Fruit fly (Drosophila melanogaster): Measurements from ENCODE around the gene fbl.

DNA sequence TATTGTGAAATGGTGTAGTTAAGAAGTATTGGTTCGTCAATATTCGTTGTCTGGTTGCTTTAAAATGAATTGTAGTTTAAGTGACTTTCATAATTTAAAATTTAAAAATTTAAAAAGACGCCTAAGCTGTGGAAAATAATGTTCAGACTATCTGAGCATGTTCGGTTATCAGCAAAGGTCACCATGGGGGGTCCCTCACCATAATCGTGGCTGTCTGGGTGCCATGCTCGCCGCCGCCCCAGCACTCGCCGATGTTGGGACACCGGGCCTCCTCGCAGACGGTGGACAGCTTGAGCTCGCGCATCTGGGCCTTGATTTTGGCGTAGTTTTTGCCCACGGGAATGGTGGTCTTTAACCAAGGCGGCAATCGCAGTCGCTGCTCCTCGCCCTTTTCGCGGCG lies 47.4 kb downstream of the fbl start:
- TF ChIP-seq CG8478 (optimal IDR thresholded peaks at IDR 0.05): no peak
- TF ChIP-seq EcR (GFP tag; optimal IDR thresholded peaks at IDR 0.05): no peak
- no peak for TF ChIP-seq pan (optimal IDR thresholded peaks at IDR 0.05)

Data from whole organism.